Fruit fly (Drosophila melanogaster): Measurements from ENCODE around the gene Jon74E.

Jon74E gene

dm6 chr3L:17557215-17557904 is 8.4 kb upstream of the Jon74E start, which contains the start of gene CycT (continued):
- TF ChIP-seq CG17802 (tag; optimal IDR thresholded peaks at IDR 0.05) (peak; percentile 32), gt (GFP tag; IDR thresholded peaks at IDR 0.05) (no peak), CG6254 (GFP tag; optimal IDR thresholded peaks at IDR 0.05) (no peak), CG13287 (GFP tag; IDR thresholded peaks at IDR 0.05; ENCODE audit: partially characterized antibody) (peak; percentile 91), HLH4C (GFP tag; IDR thresholded peaks at IDR 0.05; ENCODE audit: partially characterized antibody) (peak; percentile 89), CG14860 (GFP tag; IDR thresholded peaks at IDR 0.05; ENCODE audit: partially characterized antibody) (peak; percentile 74), knrl (GFP tag; IDR thresholded peaks at IDR 0.05; ENCODE audit: partially characterized antibody) (peak; percentile 92), E2f1 (GFP tag; IDR thresholded peaks at IDR 0.05) (no peak), Dek (tag; optimal IDR thresholded peaks at IDR 0.05) (peak; percentile 6), slou (GFP tag; optimal IDR thresholded peaks at IDR 0.05) (no peak), CG2116 (GFP tag; optimal IDR thresholded peaks at IDR 0.05) (peak; percentile 86), grau (tag; optimal IDR thresholded peaks at IDR 0.05) (peak; percentile 41), Gsc (GFP tag; IDR thresholded peaks at IDR 0.05) (no peak), cwo (GFP tag; optimal IDR thresholded peaks at IDR 0.05) (peak; percentile 31), nmo (GFP tag; optimal IDR thresholded peaks at IDR 0.05) (peak; percentile 47), so (GFP tag; IDR thresholded peaks at IDR 0.05) (0 out of 3 replicates have a peak, but pooled peaks have one; percentile 7), insv (GFP tag; optimal IDR thresholded peaks at IDR 0.05) (peak in 1 of 2 experiments; percentile 52), CG18619 (GFP tag; optimal IDR thresholded peaks at IDR 0.05) (peak; percentile 20), CG12155 (GFP tag; optimal IDR thresholded peaks at IDR 0.05) (peak; percentile 25), CG12299 (tag; optimal IDR thresholded peaks at IDR 0.05) (peak; percentile 38), CG17385 (GFP tag; optimal IDR thresholded peaks at IDR 0.05) (peak; percentile 52), CG14965 (GFP tag; optimal IDR thresholded peaks at IDR 0.05; ENCODE audit: borderline replicate concordance) (no peak), CG5180 (GFP tag; optimal IDR thresholded peaks at IDR 0.05) (no peak), CG32767 (GFP tag; IDR thresholded peaks at IDR 0.05) (peak; percentile 48), CG31388 (GFP tag; optimal IDR thresholded peaks at IDR 0.05) (no peak), pan (optimal IDR thresholded peaks at IDR 0.05) (no peak), pan (GFP tag; optimal IDR thresholded peaks at IDR 0.05 in 1 of 2, IDR thresholded peaks at IDR 0.05 in 1 of 2) (peak in 1 of 2 experiments; percentile 18), CG2875 (GFP tag; optimal IDR thresholded peaks at IDR 0.05) (no peak), CG1602 (GFP tag; optimal IDR thresholded peaks at IDR 0.05) (no peak), CG12236 (GFP tag; optimal IDR thresholded peaks at IDR 0.05) (no peak), Mes4 (GFP tag; optimal IDR thresholded peaks at IDR 0.05) (peak; percentile 33), Xrp1 (GFP tag; IDR thresholded peaks at IDR 0.05) (0 out of 2 replicates have a peak, but pooled peaks have one; percentile 9), CG11560 (tag; IDR thresholded peaks at IDR 0.05) (peak; percentile 75; the same call in 2 of the 3 replicates), Dp (GFP tag; optimal IDR thresholded peaks at IDR 0.05) (peak; percentile 74), E2f2 (GFP tag; IDR thresholded peaks at IDR 0.05) (peak; percentile 78), Opbp (GFP tag; IDR thresholded peaks at IDR 0.05; ENCODE audit: partially characterized antibody) (peak; percentile 92), CG12104 (GFP tag; optimal IDR thresholded peaks at IDR 0.05) (peak; percentile 4), CG1233 (GFP tag; optimal IDR thresholded peaks at IDR 0.05) (peak; percentile 59), ATbp (GFP tag; optimal IDR thresholded peaks at IDR 0.05) (no peak), CG13624 (GFP tag; optimal IDR thresholded peaks at IDR 0.05) (peak; percentile 54), Jarid2 (GFP tag; optimal IDR thresholded peaks at IDR 0.05) (no peak), CG15011 (GFP tag; optimal IDR thresholded peaks at IDR 0.05) (no peak), mirr (GFP tag; optimal IDR thresholded peaks at IDR 0.05) (peak; percentile 79), CG32772 (GFP tag; IDR thresholded peaks at IDR 0.05) (peak; percentile 37; the same call in 1 of the 2 replicates), gsb (GFP tag; IDR thresholded peaks at IDR 0.05) (no peak), ara (GFP tag; IDR thresholded peaks at IDR 0.05) (no peak), lbe (GFP tag; optimal IDR thresholded peaks at IDR 0.05) (peak; percentile 38), Hand (GFP tag; optimal IDR thresholded peaks at IDR 0.05) (peak; percentile 61), Max (GFP tag; optimal IDR thresholded peaks at IDR 0.05) (peak; percentile 57)
